Fruit fly (Drosophila melanogaster) whole organism, embryonic: Measurements from ENCODE around the gene CG43094.

Source experiments
- Atf-2 ChIP-seq: fragments of 200-800 bp; sonication (Bioruptor generic); optimal IDR thresholded peaks from 2 replicates; lab custom pipeline; 2016; ENCODE audit warnings: missing biosample characterization, missing genetic modification characterization
- CG10462 ChIP-seq: fragments of 200-800 bp; sonication (Bioruptor generic); optimal IDR thresholded peaks from 2 replicates; lab custom pipeline; 2016; ENCODE audit warnings: missing biosample characterization, missing genetic modification characterization
- CG11723 ChIP-seq: fragments of 200-800 bp; sonication (Bioruptor generic); optimal IDR thresholded peaks from 2 replicates; lab custom pipeline; 2017; ENCODE audit warnings: missing biosample characterization, mild to moderate bottlenecking, missing genetic modification characterization
- CG12659 ChIP-seq: fragments of 200-800 bp; sonication (Bioruptor generic); optimal IDR thresholded peaks from 3 replicates; lab custom pipeline; 2017; ENCODE audit warnings: mild to moderate bottlenecking, missing biosample characterization, missing genetic modification reagents, missing genetic modification characterization
- CG14965 ChIP-seq: fragments of 200-800 bp; sonication (Bioruptor generic); optimal IDR thresholded peaks from 2 replicates; lab custom pipeline; 2016; ENCODE audit warnings: missing biosample characterization, missing genetic modification characterization, borderline replicate concordance
- CG15514 ChIP-seq: fragments of 200-800 bp; sonication (Bioruptor generic); optimal IDR thresholded peaks from 3 replicates; lab custom pipeline; 2017; ENCODE audit warnings: missing biosample characterization, missing genetic modification characterization, mild to moderate bottlenecking, moderate library complexity, missing genetic modification reagents
- CG17829 ChIP-seq: fragments of 200-800 bp; optimal IDR thresholded peaks from 2 replicates; lab custom pipeline; 2019; ENCODE audit warnings: missing biosample characterization, mild to moderate bottlenecking, missing genetic modification characterization, moderate library complexity
- CG1792 ChIP-seq: fragments of 200-800 bp; sonication (Bioruptor generic); optimal IDR thresholded peaks from 2 replicates; lab custom pipeline; 2016; ENCODE audit warnings: missing biosample characterization, missing genetic modification characterization
- CG2116 ChIP-seq: fragments of 200-800 bp; sonication (Bioruptor generic); optimal IDR thresholded peaks from 3 replicates; lab custom pipeline; 2018; ENCODE audit warnings: missing biosample characterization, mild to moderate bottlenecking, missing genetic modification characterization
- CG2199 ChIP-seq: fragments of 200-800 bp; sonication (Bioruptor generic); IDR thresholded peaks from 3 replicates; pipeline ENCODE4 v1.3.6; 2022; ENCODE audit warnings: missing biosample characterization, missing genetic modification characterization
- CG2875 ChIP-seq: fragments of 200-800 bp; sonication (Bioruptor generic); optimal IDR thresholded peaks from 2 replicates; lab custom pipeline; 2017; ENCODE audit warnings: missing biosample characterization, mild to moderate bottlenecking, missing genetic modification characterization, missing genetic modification reagents
- CG30020 ChIP-seq: fragments of 200-800 bp; optimal IDR thresholded peaks from 2 replicates; lab custom pipeline; 2019; ENCODE audit warnings: missing biosample characterization, mild to moderate bottlenecking, missing genetic modification characterization, moderate library complexity
- CG30403 ChIP-seq: fragments of 200-800 bp; sonication (Bioruptor generic); optimal IDR thresholded peaks from 3 replicates; lab custom pipeline; 2016; ENCODE audit warnings: missing biosample characterization, missing genetic modification characterization
- CG31224 ChIP-seq: fragments of 200-800 bp; sonication (Bioruptor generic); IDR thresholded peaks from 2 replicates; pipeline ENCODE4 v1.3.6; 2022; ENCODE audit warnings: missing biosample characterization, missing genetic modification characterization
- CG32532 ChIP-seq: fragments of 200-800 bp; sonication (Bioruptor generic); IDR thresholded peaks from 2 replicates; pipeline ENCODE4 v1.3.6; 2022; ENCODE audit warnings: missing biosample characterization, missing genetic modification characterization
- CG3995 ChIP-seq: fragments of 200-800 bp; sonication (Bioruptor generic); optimal IDR thresholded peaks from 3 replicates; lab custom pipeline; 2016; ENCODE audit warnings: missing biosample characterization, missing genetic modification characterization
- CG5245 ChIP-seq: fragments of 200-800 bp; sonication (Bioruptor generic); optimal IDR thresholded peaks from 3 replicates; lab custom pipeline; 2016; ENCODE audit warnings: missing biosample characterization, missing genetic modification characterization
- CG6791 ChIP-seq: fragments of 200-800 bp; sonication (Bioruptor generic); IDR thresholded peaks from 3 replicates; pipeline ENCODE4 v1.3.6; 2022; ENCODE audit warnings: missing biosample characterization, missing genetic modification characterization; ENCODE audit not compliant: partially characterized antibody
- CG6813 ChIP-seq: fragments of 200-800 bp; sonication (Bioruptor generic); optimal IDR thresholded peaks from 2 replicates; lab custom pipeline; 2017; ENCODE audit warnings: missing biosample characterization, missing genetic modification characterization, mild to moderate bottlenecking, moderate library complexity, missing genetic modification reagents
- CG7786 ChIP-seq: fragments of 200-800 bp; sonication (Bioruptor generic); optimal IDR thresholded peaks from 2 replicates; lab custom pipeline; 2016; ENCODE audit warnings: missing biosample characterization, missing genetic modification characterization
- CG7963 ChIP-seq: fragments of 200-800 bp; sonication (Bioruptor generic); IDR thresholded peaks from 3 replicates; pipeline ENCODE4 v1.3.6; 2022; ENCODE audit warnings: missing biosample characterization, missing genetic modification characterization; ENCODE audit not compliant: partially characterized antibody
- CG8765 ChIP-seq: fragments of 200-800 bp; sonication (Bioruptor generic); IDR thresholded peaks from 2 replicates; pipeline ENCODE4 v1.3.6; 2022; ENCODE audit warnings: missing biosample characterization, missing genetic modification characterization
- CG9215 ChIP-seq: fragments of 200-800 bp; sonication (Bioruptor generic); IDR thresholded peaks from 2 replicates; pipeline ENCODE4 v1.3.6; 2022; ENCODE audit warnings: missing biosample characterization, missing genetic modification characterization
- CHES-1-like ChIP-seq: fragments of 200-800 bp; sonication (Bioruptor generic); optimal IDR thresholded peaks from 2 replicates; lab custom pipeline; 2016; ENCODE audit warnings: missing biosample characterization, missing genetic modification characterization
- Dref ChIP-seq: fragments of 200-800 bp; sonication (Bioruptor generic); IDR thresholded peaks from 2 replicates; pipeline ENCODE4 v1.3.6; 2022; ENCODE audit warnings: missing biosample characterization, missing genetic modification characterization
- Hsf ChIP-seq: fragments of 200-800 bp; sonication (Bioruptor generic); optimal IDR thresholded peaks from 3 replicates; lab custom pipeline; 2016; ENCODE audit warnings: missing biosample characterization, missing genetic modification characterization
- MTF-1 ChIP-seq: fragments of 200-800 bp; sonication (Bioruptor generic); optimal IDR thresholded peaks from 2 replicates; lab custom pipeline; 2018; ENCODE audit warnings: missing biosample characterization, mild to moderate bottlenecking, missing genetic modification characterization, borderline replicate concordance
- Mad ChIP-seq: fragments of 200-800 bp; sonication (Bioruptor generic); optimal IDR thresholded peaks from 2 replicates; lab custom pipeline; 2016; ENCODE audit warnings: missing biosample characterization, missing genetic modification characterization
- Med ChIP-seq: fragments of 200-800 bp; sonication (Bioruptor generic); peaks from one replicate; lab custom pipeline; 2016; ENCODE audit warnings: missing biosample characterization, missing genetic modification characterization, mild to moderate bottlenecking, inconsistent platforms, moderate library complexity
- Opbp ChIP-seq: fragments of 200-800 bp; sonication (Bioruptor generic); IDR thresholded peaks from 3 replicates; pipeline ENCODE4 v1.3.6; 2022; ENCODE audit warnings: missing biosample characterization, missing genetic modification characterization; ENCODE audit not compliant: partially characterized antibody
- Ravus ChIP-seq: fragments of 200-800 bp; sonication (Bioruptor generic); IDR thresholded peaks from 2 replicates; pipeline ENCODE4 v1.3.6; 2022; ENCODE audit warnings: missing biosample characterization, missing genetic modification characterization
- Rx ChIP-seq: fragments of 200-800 bp; sonication (Bioruptor generic); IDR thresholded peaks from 2 replicates; pipeline ENCODE4 v1.3.6; 2022; ENCODE audit warnings: missing biosample characterization, missing genetic modification characterization
- az2 ChIP-seq: fragments of 200-800 bp; sonication (Bioruptor generic); optimal IDR thresholded peaks from 3 replicates; lab custom pipeline; 2016; ENCODE audit warnings: missing biosample characterization, missing genetic modification characterization
- bigmax ChIP-seq: fragments of 200-800 bp; sonication (Bioruptor generic); optimal IDR thresholded peaks from 2 replicates; lab custom pipeline; 2018; ENCODE audit warnings: missing biosample characterization, mild to moderate bottlenecking, missing genetic modification characterization
- cg ChIP-seq: fragments of 200-800 bp; sonication (Bioruptor generic); optimal IDR thresholded peaks from 3 replicates; lab custom pipeline; 2019; ENCODE audit warnings: missing biosample characterization, mild to moderate bottlenecking, missing genetic modification characterization, moderate library complexity
- dati ChIP-seq: fragments of 200-800 bp; sonication (Bioruptor generic); IDR thresholded peaks from 2 replicates; pipeline ENCODE4 v1.3.6; 2022; ENCODE audit warnings: missing biosample characterization, missing genetic modification characterization
- disco-r ChIP-seq: fragments of 200-800 bp; sonication (Bioruptor generic); optimal IDR thresholded peaks from 2 replicates; lab custom pipeline; 2016; ENCODE audit warnings: missing biosample characterization, missing genetic modification characterization
- eyg ChIP-seq: fragments of 200-800 bp; sonication (Bioruptor generic); optimal IDR thresholded peaks from 3 replicates; lab custom pipeline; 2016; ENCODE audit warnings: missing biosample characterization, missing genetic modification characterization
- fd102C ChIP-seq: fragments of 200-800 bp; sonication (Bioruptor generic); optimal IDR thresholded peaks from 2 replicates; lab custom pipeline; 2018; ENCODE audit warnings: missing biosample characterization, mild to moderate bottlenecking, missing genetic modification characterization, moderate library complexity
- fu2 ChIP-seq: fragments of 200-800 bp; sonication (Bioruptor generic); optimal IDR thresholded peaks from 2 replicates; lab custom pipeline; 2016; ENCODE audit warnings: missing biosample characterization, missing genetic modification characterization
- gcm2 ChIP-seq: fragments of 200-800 bp; sonication (Bioruptor generic); optimal IDR thresholded peaks from 2 replicates; lab custom pipeline; 2016; ENCODE audit warnings: missing biosample characterization, missing genetic modification characterization
- onecut ChIP-seq: fragments of 200-800 bp; sonication (Bioruptor generic); IDR thresholded peaks from 2 replicates; pipeline ENCODE4 v1.3.6; 2022; ENCODE audit warnings: missing biosample characterization, missing genetic modification characterization
- pita ChIP-seq: fragments of 200-800 bp; sonication (Bioruptor generic); optimal IDR thresholded peaks from 2 replicates; lab custom pipeline; 2017; ENCODE audit warnings: missing biosample characterization, mild to moderate bottlenecking, missing genetic modification characterization
- prd ChIP-seq, 3 experiments: fragments of >200 bp in 2 of 3; fragments of 200-800 bp in 1 of 3; sonication (Bioruptor generic) in 1 of 3; optimal IDR thresholded peaks in 2 of 3; IDR thresholded peaks in 1 of 3; 2 replicates in 2 of 3; 3 replicates in 1 of 3; pipeline versions ENCODE4 v1.3.6 to Lab custom; 2017 to 2022; ENCODE audit warnings: missing biosample characterization in 1 of 3, missing genetic modification characterization in 1 of 3
- psq ChIP-seq: fragments of 200-800 bp; sonication (Bioruptor generic); optimal IDR thresholded peaks from 2 replicates; lab custom pipeline; 2017; ENCODE audit warnings: missing biosample characterization, missing genetic modification characterization
- run ChIP-seq: fragments of 200-800 bp; sonication (Bioruptor generic); optimal IDR thresholded peaks from 3 replicates; lab custom pipeline; 2018; ENCODE audit warnings: missing biosample characterization, mild to moderate bottlenecking, missing genetic modification characterization
- schlank ChIP-seq: fragments of 200-800 bp; sonication (Bioruptor generic); optimal IDR thresholded peaks from 2 replicates; lab custom pipeline; 2018; ENCODE audit warnings: missing biosample characterization, mild to moderate bottlenecking, missing genetic modification characterization
- sens ChIP-seq: fragments of 200-800 bp; sonication (Bioruptor generic); peaks from one replicate; lab custom pipeline; 2016; ENCODE audit warnings: missing biosample characterization, missing genetic modification characterization
- tgo ChIP-seq: fragments of 200-800 bp; sonication (Bioruptor generic); IDR thresholded peaks from 3 replicates; pipeline ENCODE4 v1.3.6; 2022; ENCODE audit warnings: missing biosample characterization, missing genetic modification characterization
- trh ChIP-seq: fragments of 200-800 bp; sonication (Bioruptor generic); optimal IDR thresholded peaks from 2 replicates; lab custom pipeline; 2016; ENCODE audit warnings: missing biosample characterization, missing genetic modification characterization

Gene CG43094

DNA sequence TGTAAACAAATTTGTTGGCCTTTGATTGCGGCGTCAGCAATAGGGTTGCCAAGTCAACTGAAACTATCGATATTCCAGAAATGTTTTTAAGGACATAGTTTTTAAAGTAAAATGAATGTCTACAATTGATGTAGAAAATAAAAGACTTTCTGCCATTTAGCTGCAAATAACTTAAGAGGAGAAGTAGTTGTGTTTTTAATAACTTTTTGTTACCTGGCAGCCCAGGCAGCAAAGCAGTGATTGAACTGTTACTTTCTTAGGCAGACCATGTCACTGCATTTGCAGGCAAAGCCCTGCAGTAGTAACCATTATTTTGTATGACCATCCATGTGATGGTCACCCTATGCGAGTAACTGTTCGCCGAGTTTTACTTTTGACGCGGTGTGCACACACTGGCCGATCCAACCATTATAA lies 20.2 kb downstream of the CG43094 start, which contains the start of the genes rumi, CG7029 and Usp12-46 (continued):
- TF ChIP-seq CHES-1-like (GFP tag; lab: Kevin White, UChicago) (peak; percentile 97), Rx (peak; percentile 80), MTF-1 (GFP tag; lab: Kevin White, UChicago) (peak; percentile 46), Atf-2 (peak; percentile 87), onecut (GFP tag; lab: Robert Waterston, UW) (peak; percentile 71), CG17829 (peak; percentile 86), Dref (GFP tag; lab: Robert Waterston, UW) (peak; percentile 52; the same call in 1 of the 2 replicates), schlank (tag; lab: Kevin White, UChicago) (peak; percentile 59), Hsf (GFP tag; lab: Kevin White, UChicago) (peak; percentile 92), dati (GFP tag; lab: Robert Waterston, UW) (0 out of 2 replicates have a peak, but pooled peaks have one; percentile 39), CG9215 (peak; percentile 77), CG11723 (peak; percentile 59), sens (GFP tag; lab: Kevin White, UChicago) (peak; percentile 99), pita (no peak), CG2875 (GFP tag; lab: Kevin White, UChicago) (peak; percentile 46), CG32532 (peak; percentile 89), az2 (GFP tag; lab: Kevin White, UChicago) (peak; percentile 89), CG6791 (GFP tag; lab: Robert Waterston, UW) (peak; percentile 73; the same call in 2 of the 3 replicates), CG3995 (GFP tag; lab: Kevin White, UChicago) (peak; percentile 100), CG15514 (GFP tag; lab: Kevin White, UChicago) (peak; percentile 73), tgo (GFP tag; lab: Robert Waterston, UW) (peak; percentile 80), CG7963 (GFP tag; lab: Robert Waterston, UW) (0 out of 3 replicates have a peak, but pooled peaks have one; percentile 62), disco-r (GFP tag; lab: Kevin White, UChicago) (peak; percentile 57), prd (optimal IDR thresholded peaks at IDR 0.05; lab: Kevin White, UChicago) (no peak), prd (GFP tag; IDR thresholded peaks at IDR 0.05; lab: Robert Waterston, UW) (peak; percentile 90), Med (GFP tag; lab: Kevin White, UChicago) (peak; percentile 98), cg (no peak), Ravus (GFP tag; lab: Robert Waterston, UW) (peak; percentile 30), CG31224 (GFP tag; lab: Robert Waterston, UW) (peak; percentile 58; the same call in 1 of the 2 replicates), Mad (GFP tag; lab: Kevin White, UChicago) (peak; percentile 89), fd102C (peak; percentile 76), trh (GFP tag; lab: Kevin White, UChicago) (peak; percentile 43), CG2116 (GFP tag; lab: Kevin White, UChicago) (peak; percentile 76), CG14965 (no peak), CG5245 (GFP tag; lab: Kevin White, UChicago) (peak; percentile 71), CG8765 (peak; percentile 82), bigmax (GFP tag; lab: Kevin White, UChicago) (no peak), CG7786 (GFP tag; lab: Kevin White, UChicago) (peak; percentile 92), CG10462 (GFP tag; lab: Kevin White, UChicago) (peak; percentile 73), CG2199 (0 out of 3 replicates have a peak, but pooled peaks have one; percentile 33), fu2 (peak; percentile 90), eyg (GFP tag; lab: Kevin White, UChicago) (peak; percentile 58), CG12659 (GFP tag; lab: Kevin White, UChicago) (peak; percentile 93), CG1792 (GFP tag; lab: Kevin White, UChicago) (peak; percentile 57), CG6813 (GFP tag; lab: Kevin White, UChicago) (peak; percentile 51), Opbp (GFP tag; lab: Robert Waterston, UW) (peak; percentile 61), run (tag; lab: Kevin White, UChicago) (peak; percentile 56), CG30020 (tag; lab: Kevin White, UChicago) (peak; percentile 65), CG30403 (GFP tag; lab: Kevin White, UChicago) (peak; percentile 91), gcm2 (GFP tag; lab: Kevin White, UChicago) (peak; percentile 67), psq (peak; percentile 64)
